Worm (Caenorhabditis elegans): Measurements from ENCODE around the gene W07G4.5.

Gene W07G4.5

ce11 chrV:13085917-13086552, 38.3 kb downstream of the W07G4.5 start (continued):
- TF ChIP-seq cebp-1 (GFP tag; IDR thresholded peaks at IDR 0.05) (no peak), cebp-1 (tag; optimal IDR thresholded peaks at IDR 0.05) (peak; percentile 61), C06A6.2 (GFP tag; conservative IDR thresholded peaks at IDR 0.05) (0 out of 2 replicates have a peak, but pooled peaks have one; percentile 33), F57A8.1 (GFP tag; optimal IDR thresholded peaks at IDR 0.05) (no peak), ztf-18 (tag; optimal IDR thresholded peaks at IDR 0.05) (peak; percentile 7), hmg-1.2 (GFP tag; IDR thresholded peaks at IDR 0.05) (peak; percentile 60; the same call in 1 of the 2 replicates), egrh-3 (GFP tag; IDR thresholded peaks at IDR 0.05) (peak; percentile 54; the same call in 1 of the 2 replicates), F49E8.2 (tag; optimal IDR thresholded peaks at IDR 0.05; ENCODE audit: insufficient read depth) (no peak), tbp1 (GFP tag; optimal IDR thresholded peaks at IDR 0.05) (peak; percentile 36), lir-1 (GFP tag; conservative IDR thresholded peaks at IDR 0.05) (peak; percentile 37; the same call in 1 of the 2 replicates), dpl-1 (GFP tag; optimal IDR thresholded peaks at IDR 0.05) (no peak), attf-5 (GFP tag; optimal IDR thresholded peaks at IDR 0.05) (peak; percentile 32), K11D2.4 (GFP tag; IDR thresholded peaks at IDR 0.05) (peak; percentile 25; the same call in 1 of the 2 replicates), snpc-4 (GFP tag; optimal IDR thresholded peaks at IDR 0.05) (no peak), snpc-4 (tag; optimal IDR thresholded peaks at IDR 0.05) (peak in 2 of 4 experiments; percentile 27 to 56), ceh-40 (GFP tag; IDR thresholded peaks at IDR 0.05) (no peak), chd-7 (tag; optimal IDR thresholded peaks at IDR 0.05) (no peak), F33H1.4 (GFP tag; IDR thresholded peaks at IDR 0.05) (no peak), egl-44 (GFP tag; IDR thresholded peaks at IDR 0.05) (no peak), unc-62 (GFP tag; optimal IDR thresholded peaks at IDR 0.05) (peak; percentile 54), mel-28 (tag; optimal IDR thresholded peaks at IDR 0.05; ENCODE audit: borderline replicate concordance) (no peak), aptf-3 (GFP tag; IDR thresholded peaks at IDR 0.05) (no peak), let-607 (tag; optimal IDR thresholded peaks at IDR 0.05) (peak; percentile 55 to 72)

ce11 chrV:13088485-13088884, 40.7 kb downstream of the W07G4.5 start:
- TF ChIP-seq lin-35 (GFP tag; optimal IDR thresholded peaks at IDR 0.05) (peak in 1 of 3 experiments; percentile 34), rcor-1 (GFP tag; IDR thresholded peaks at IDR 0.05) (no peak)

DNA sequence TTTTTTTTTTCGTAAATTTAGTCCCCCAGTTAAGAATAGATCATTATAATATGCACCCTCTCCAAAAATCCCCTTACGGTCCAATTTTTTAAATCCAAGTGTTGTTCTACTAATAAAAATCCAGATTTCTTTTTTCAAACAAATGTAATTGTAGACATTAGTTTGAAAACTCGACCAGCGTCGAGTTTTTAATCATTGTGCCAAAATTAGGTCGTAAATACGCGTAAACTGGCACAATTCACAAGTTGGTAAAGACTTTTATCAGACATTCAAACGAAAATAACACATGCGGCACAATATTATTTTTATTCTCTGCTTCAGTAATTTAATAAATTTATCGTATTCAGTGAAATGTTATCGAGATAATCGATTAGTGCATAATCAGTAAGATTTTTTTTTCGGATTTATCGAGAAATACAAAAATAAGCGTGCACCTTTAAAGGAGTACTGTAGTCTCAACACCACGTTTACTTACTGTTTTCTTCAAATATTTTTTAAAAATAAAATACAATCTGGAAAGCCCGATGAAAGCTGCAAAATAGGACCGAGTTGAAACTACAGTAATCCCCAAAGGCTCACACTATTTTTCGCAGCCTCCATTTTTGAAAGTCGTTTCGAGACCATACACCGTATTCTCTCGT, 42.5 kb downstream of the W07G4.5 start, which contains the start of gene C34B4.4:
C34B4.4 (plus strand) TSS at position 276 of the 641 bp plus-strand sequence.
- TF ChIP-seq snpc-4 (GFP tag; optimal IDR thresholded peaks at IDR 0.05) (peak; percentile 26), snpc-4 (tag; optimal IDR thresholded peaks at IDR 0.05) (no peak), athp-1 (tag; optimal IDR thresholded peaks at IDR 0.05) (peak; percentile 15), ztf-25 (GFP tag; IDR thresholded peaks at IDR 0.05) (no peak), F22D6.2 (tag; optimal IDR thresholded peaks at IDR 0.05) (peak; percentile 1), ztf-3 (GFP tag; optimal IDR thresholded peaks at IDR 0.05) (peak; percentile 24), chd-7 (tag; optimal IDR thresholded peaks at IDR 0.05) (peak; percentile 2), K12H6.12 (tag; optimal IDR thresholded peaks at IDR 0.05) (peak; percentile 47), tlf-1 (GFP tag; optimal IDR thresholded peaks at IDR 0.05) (peak; percentile 37), B0336.3 (GFP tag; IDR thresholded peaks at IDR 0.05) (0 out of 2 replicates have a peak, but pooled peaks have one; percentile 13), nfyb-1 (GFP tag; IDR thresholded peaks at IDR 0.05) (0 out of 2 replicates have a peak, but pooled peaks have one; percentile 47), snpc-1.3 (tag; optimal IDR thresholded peaks at IDR 0.05; ENCODE audit: insufficient read depth) (peak; percentile 5), atf-7 (tag; optimal IDR thresholded peaks at IDR 0.05) (peak; percentile 41), F10E7.11 (tag; optimal IDR thresholded peaks at IDR 0.05) (peak; percentile 58), zim-3 (tag; optimal IDR thresholded peaks at IDR 0.05) (peak; percentile 60), egl-18 (GFP tag; IDR thresholded peaks at IDR 0.05) (no peak), madf-3 (GFP tag; IDR thresholded peaks at IDR 0.05) (no peak), Y56A3A.18 (GFP tag; IDR thresholded peaks at IDR 0.05) (no peak), sdz-38 (tag; optimal IDR thresholded peaks at IDR 0.05) (no peak)
